Fruit fly (Drosophila melanogaster) whole organism: ENCODE data around the gene CG13609.

Source experiments
- CG8478 ChIP-seq: fragments of >200 bp; optimal IDR thresholded peaks from 2 replicates; lab custom pipeline; 2018; ENCODE audit warnings: inconsistent platforms
- EcR ChIP-seq, 2 experiments: fragments of >200 bp; optimal IDR thresholded peaks; 2 replicates each; lab custom pipeline; 2017; ENCODE audit warnings: missing biosample characterization in 2 of 2, missing genetic modification characterization in 2 of 2, missing genetic modification reagents in 2 of 2
- pan ChIP-seq: fragments of >200 bp; optimal IDR thresholded peaks from 2 replicates; lab custom pipeline; 2017
- psq ChIP-seq: fragments of >200 bp; optimal IDR thresholded peaks from 2 replicates; lab custom pipeline; 2017

Gene CG13609

DNA sequence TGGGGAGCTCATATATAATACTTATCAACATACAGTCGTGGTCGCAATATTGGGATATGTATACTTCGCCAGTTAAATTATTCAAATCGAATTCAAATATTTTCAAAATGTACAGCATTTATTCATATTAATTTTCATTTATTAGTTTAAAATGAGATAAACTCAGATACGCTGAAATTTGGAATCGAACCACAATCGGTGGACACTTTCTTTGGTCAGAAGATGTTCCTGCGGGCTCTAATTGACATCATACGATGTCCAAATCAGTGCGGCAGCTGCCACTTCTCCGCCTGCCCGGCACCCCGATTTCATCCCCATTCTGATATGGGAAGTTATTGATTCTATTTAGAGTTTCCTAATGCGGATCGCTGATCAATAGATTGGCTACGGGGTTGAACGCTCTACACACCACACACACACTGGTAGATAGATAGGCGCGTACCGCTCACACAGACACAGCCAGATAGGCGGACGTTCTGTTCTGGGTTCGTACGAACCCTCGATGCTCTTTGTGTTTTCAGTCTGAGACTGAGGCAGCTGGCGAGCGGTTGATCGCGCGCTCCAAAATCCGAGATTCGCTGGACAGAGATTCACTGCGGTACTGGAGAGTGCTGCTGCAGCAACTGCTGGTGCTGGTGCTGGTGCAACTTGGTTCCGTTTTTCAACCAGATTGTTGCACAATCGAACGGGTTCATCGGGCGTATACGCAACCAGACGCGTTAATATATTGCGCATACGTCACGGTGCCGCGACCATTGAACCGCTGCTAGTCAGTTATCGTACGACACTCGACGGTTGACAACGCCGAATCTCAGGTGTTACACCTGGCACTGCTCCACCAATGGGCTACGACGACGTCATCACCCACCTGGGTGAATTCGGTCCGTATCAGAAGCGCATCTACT lies 49.5 kb downstream of the CG13609 start, which contains the start of gene Orct:
Gene Orct, plus strand, starts transcription at position 157 of the 905 bp plus-strand sequence.
- TF ChIP-seq CG8478 (no peak), psq (lab: Kevin White, UChicago) (no peak), EcR (GFP tag; optimal IDR thresholded peaks at IDR 0.05; lab: Kevin White, UChicago) (peak in 1 of 2 experiments; percentile 19), pan (lab: Kevin White, UChicago) (no peak)
